Fruit fly (Drosophila melanogaster) whole organism, larva: ENCODE measurements around the gene mRRF1.

ENCODE experiments used
- noc ChIP-seq: fragments of 200-800 bp; sonication (Bioruptor generic); optimal IDR thresholded peaks from 3 replicates; lab custom pipeline; 2019; ENCODE audit warnings: missing biosample characterization, mild to moderate bottlenecking, missing genetic modification characterization, moderate library complexity

The mRRF1 gene

dm6 chr3L:9364131-9364530 lies at the start of gene mRRF1:
mRRF1 (plus strand) TSS chr3L:9364350.
- TF ChIP-seq noc, result no peak

dm6 chr3L:9333745-9334382 lies 30.3 kb upstream of the mRRF1 start, which contains the start of gene PGRP-LA:
PGRP-LA (plus strand) TSS chr3L:9334332.
- TF ChIP-seq noc, result no peak

dm6 chr3L:9335711-9336110 lies 28.4 kb upstream of the mRRF1 start:
- peak; percentile 24 for TF ChIP-seq noc

dm6 chr3L:9337942-9338468 lies 26.1 kb upstream of the mRRF1 start:
- TF ChIP-seq noc, result no peak

- no peak for TF ChIP-seq noc
Observed at dm6 chr3L:9338510-9338909, 25.6 kb upstream of the mRRF1 start, which contains the start of gene PGRP-LC. PGRP-LC (plus strand) TSS chr3L:9338810.

dm6 chr3L:9339021-9339420 lies 25.1 kb upstream of the mRRF1 start:
- TF ChIP-seq noc, result peak; percentile 70

- no peak for TF ChIP-seq noc
Observed at dm6 chr3L:9340232-9340631, 23.9 kb upstream of the mRRF1 start.

dm6 chr3L:9340839-9341238 lies 23.3 kb upstream of the mRRF1 start:
- TF ChIP-seq noc, result no peak

dm6 chr3L:9343963-9344362 lies 20.2 kb upstream of the mRRF1 start:
- no peak for TF ChIP-seq noc

- no peak for TF ChIP-seq noc
Observed at dm6 chr3L:9345157-9345556, 19.0 kb upstream of the mRRF1 start.

- peak; percentile 52 for TF ChIP-seq noc
Observed at dm6 chr3L:9349314-9349733, 14.8 kb upstream of the mRRF1 start, which contains the start of gene PGRP-LF. PGRP-LF (plus strand) TSS chr3L:9349609.

dm6 chr3L:9353733-9354132 lies 10.4 kb upstream of the mRRF1 start, which contains the start of gene CG32040:
CG32040 (plus strand) TSS chr3L:9354033.
- TF ChIP-seq noc, result no peak

dm6 chr3L:9355555-9355954 lies 8.6 kb upstream of the mRRF1 start:
- TF ChIP-seq noc, result no peak

dm6 chr3L:9356138-9356753 lies 7.9 kb upstream of the mRRF1 start:
- no peak for TF ChIP-seq noc

- peak; percentile 37 for TF ChIP-seq noc
Observed at dm6 chr3L:9357830-9358712, 6.1 kb upstream of the mRRF1 start.

dm6 chr3L:9358713-9359040 lies 5.5 kb upstream of the mRRF1 start, which contains the start of the genes UGP and Svip:
UGP (minus strand) TSS chr3L:9358935.
Svip (plus strand) TSS chr3L:9358999.
- TF ChIP-seq noc, result no peak

- TF ChIP-seq noc, result peak; percentile 77
Observed at dm6 chr3L:9360217-9360692, 3.9 kb upstream of the mRRF1 start, which contains the start of gene Pdxk. Pdxk (plus strand) TSS chr3L:9360316.
